Worm (Caenorhabditis elegans): ENCODE results near the gene ift-43.

ce11 chrII:5669580-5669979 lies 9.0 kb upstream of the ift-43 start, which contains the start of gene C25H3.17:
- TF ChIP-seq ceh-28 (tag; optimal IDR thresholded peaks at IDR 0.05) (no peak), elt-3 (tag; optimal IDR thresholded peaks at IDR 0.05) (no peak), nhr-76 (tag; optimal IDR thresholded peaks at IDR 0.05) (no peak), ama-1 (optimal IDR thresholded peaks at IDR 0.05) (no peak), pqm-1 (tag; optimal IDR thresholded peaks at IDR 0.05) (no peak)

Measured in whole organism, L3 larva.